Fruit fly (Drosophila melanogaster): ENCODE measurements around the gene slmo.

slmo gene

dm6 chr2L:6081134-6081832, 32.8 kb upstream of the slmo start:
- TF ChIP-seq kay (GFP tag; ENCODE audit: borderline replicate concordance) (peak; percentile 81), CG7045 (GFP tag; optimal IDR thresholded peaks at IDR 0.05) (no peak), Hr96 (GFP tag; optimal IDR thresholded peaks at IDR 0.05) (peak; percentile 34), Crg-1 (GFP tag; optimal IDR thresholded peaks at IDR 0.05) (no peak), toe (GFP tag; optimal IDR thresholded peaks at IDR 0.05) (peak; percentile 29), CG11617 (GFP tag; optimal IDR thresholded peaks at IDR 0.05) (peak; percentile 11), pad (GFP tag; optimal IDR thresholded peaks at IDR 0.05) (peak; percentile 37), ovo (GFP tag; optimal IDR thresholded peaks at IDR 0.05) (no peak), CG14711 (tag; optimal IDR thresholded peaks at IDR 0.05) (no peak), cic (GFP tag; optimal IDR thresholded peaks at IDR 0.05) (peak; percentile 89), Mnt (GFP tag; optimal IDR thresholded peaks at IDR 0.05) (peak; percentile 54), CG1620 (GFP tag; optimal IDR thresholded peaks at IDR 0.05) (peak; percentile 17), tj (GFP tag; optimal IDR thresholded peaks at IDR 0.05) (peak; percentile 70), CG5204 (GFP tag; optimal IDR thresholded peaks at IDR 0.05) (no peak), bab1 (GFP tag; optimal IDR thresholded peaks at IDR 0.05) (no peak), Clk (GFP tag; optimal IDR thresholded peaks at IDR 0.05) (peak; percentile 22), cnc (optimal IDR thresholded peaks at IDR 0.05) (no peak), CG33017 (tag; optimal IDR thresholded peaks at IDR 0.05) (no peak), CG7101 (tag; optimal IDR thresholded peaks at IDR 0.05) (peak; percentile 42), CG12768 (GFP tag; optimal IDR thresholded peaks at IDR 0.05) (peak; percentile 67)

dm6 chr2L:6080329-6080728, 31.8 kb upstream of the slmo start:
- TF ChIP-seq pad (GFP tag; optimal IDR thresholded peaks at IDR 0.05) (peak; percentile 46), CG1620 (GFP tag; optimal IDR thresholded peaks at IDR 0.05) (peak; percentile 56), Mnt (GFP tag; optimal IDR thresholded peaks at IDR 0.05) (peak; percentile 67), tj (GFP tag; optimal IDR thresholded peaks at IDR 0.05) (peak; percentile 21), CG12768 (GFP tag; optimal IDR thresholded peaks at IDR 0.05) (peak; percentile 87), CG5204 (GFP tag; optimal IDR thresholded peaks at IDR 0.05) (peak; percentile 8), bab1 (GFP tag; optimal IDR thresholded peaks at IDR 0.05) (no peak), toe (GFP tag; optimal IDR thresholded peaks at IDR 0.05) (peak; percentile 70), Hr96 (GFP tag; optimal IDR thresholded peaks at IDR 0.05) (peak; percentile 63), Crg-1 (GFP tag; optimal IDR thresholded peaks at IDR 0.05) (peak; percentile 52), CG33017 (tag; optimal IDR thresholded peaks at IDR 0.05) (peak; percentile 39), CG14711 (tag; optimal IDR thresholded peaks at IDR 0.05) (peak; percentile 8), ovo (GFP tag; optimal IDR thresholded peaks at IDR 0.05) (peak; percentile 69), kay (GFP tag; ENCODE audit: borderline replicate concordance) (peak; percentile 85), CG11617 (GFP tag; optimal IDR thresholded peaks at IDR 0.05) (peak; percentile 22), CG7045 (GFP tag; optimal IDR thresholded peaks at IDR 0.05) (peak; percentile 74), cnc (optimal IDR thresholded peaks at IDR 0.05) (no peak), Clk (GFP tag; optimal IDR thresholded peaks at IDR 0.05) (peak; percentile 74), CG7101 (tag; optimal IDR thresholded peaks at IDR 0.05) (peak; percentile 62), cic (GFP tag; optimal IDR thresholded peaks at IDR 0.05) (peak; percentile 97)

dm6 chr2L:6078757-6079351, 30.3 kb upstream of the slmo start:
- TF ChIP-seq pad (GFP tag; optimal IDR thresholded peaks at IDR 0.05) (peak; percentile 86), CG1620 (GFP tag; optimal IDR thresholded peaks at IDR 0.05) (peak; percentile 31), CG14711 (tag; optimal IDR thresholded peaks at IDR 0.05) (peak; percentile 18), kay (GFP tag; ENCODE audit: borderline replicate concordance) (peak; percentile 99), CG7101 (tag; optimal IDR thresholded peaks at IDR 0.05) (peak; percentile 40), CG7045 (GFP tag; optimal IDR thresholded peaks at IDR 0.05) (peak; percentile 13), bab1 (GFP tag; optimal IDR thresholded peaks at IDR 0.05) (peak; percentile 5), CG5204 (GFP tag; optimal IDR thresholded peaks at IDR 0.05) (no peak), Mnt (GFP tag; optimal IDR thresholded peaks at IDR 0.05) (peak; percentile 99), CG11617 (GFP tag; optimal IDR thresholded peaks at IDR 0.05) (peak; percentile 48), CG33017 (tag; optimal IDR thresholded peaks at IDR 0.05) (peak; percentile 55), CG12768 (GFP tag; optimal IDR thresholded peaks at IDR 0.05) (peak; percentile 91), cnc (optimal IDR thresholded peaks at IDR 0.05) (peak in 1 of 2 experiments; percentile 90), toe (GFP tag; optimal IDR thresholded peaks at IDR 0.05) (peak; percentile 68), Hr96 (GFP tag; optimal IDR thresholded peaks at IDR 0.05) (no peak), Clk (GFP tag; optimal IDR thresholded peaks at IDR 0.05) (peak; percentile 91), ovo (GFP tag; optimal IDR thresholded peaks at IDR 0.05) (peak; percentile 88), tj (GFP tag; optimal IDR thresholded peaks at IDR 0.05) (peak; percentile 100), cic (GFP tag; optimal IDR thresholded peaks at IDR 0.05) (peak; percentile 100), Crg-1 (GFP tag; optimal IDR thresholded peaks at IDR 0.05) (peak; percentile 81)

dm6 chr2L:6077632-6078031, 29.1 kb upstream of the slmo start:
- TF ChIP-seq Mnt (GFP tag; optimal IDR thresholded peaks at IDR 0.05) (no peak), kay (GFP tag; ENCODE audit: borderline replicate concordance) (peak; percentile 98)

dm6 chr2L:6076829-6077364, 28.4 kb upstream of the slmo start:
- TF ChIP-seq CG33017 (tag; optimal IDR thresholded peaks at IDR 0.05) (no peak), cnc (optimal IDR thresholded peaks at IDR 0.05) (no peak), toe (GFP tag; optimal IDR thresholded peaks at IDR 0.05) (no peak), CG5204 (GFP tag; optimal IDR thresholded peaks at IDR 0.05) (no peak), cic (GFP tag; optimal IDR thresholded peaks at IDR 0.05) (no peak), Hr96 (GFP tag; optimal IDR thresholded peaks at IDR 0.05) (no peak), kay (GFP tag; ENCODE audit: borderline replicate concordance) (no peak), bab1 (GFP tag; optimal IDR thresholded peaks at IDR 0.05) (no peak), pad (GFP tag; optimal IDR thresholded peaks at IDR 0.05) (no peak), tj (GFP tag; optimal IDR thresholded peaks at IDR 0.05) (no peak)

All from whole organism, adult.